Fruit fly (Drosophila melanogaster) whole organism, embryonic: ENCODE measurements around the gene Mekk1.

Source experiments
- Atf6 ChIP-seq: fragments of 200-800 bp; sonication (Bioruptor generic); IDR thresholded peaks from 2 replicates; pipeline ENCODE4 v1.3.6; 2022; ENCODE audit warnings: missing biosample characterization, missing genetic modification characterization
- Bteb2 ChIP-seq: fragments of 200-800 bp; sonication (Bioruptor generic); optimal IDR thresholded peaks from 2 replicates; lab custom pipeline; 2016; ENCODE audit warnings: missing biosample characterization, missing genetic modification characterization
- CG10462 ChIP-seq: fragments of 200-800 bp; sonication (Bioruptor generic); optimal IDR thresholded peaks from 2 replicates; lab custom pipeline; 2016; ENCODE audit warnings: missing biosample characterization, missing genetic modification characterization
- CG10543 ChIP-seq: fragments of 200-800 bp; sonication (Bioruptor generic); optimal IDR thresholded peaks from 3 replicates; lab custom pipeline; 2017; ENCODE audit warnings: missing biosample characterization, mild to moderate bottlenecking, missing genetic modification characterization, moderate library complexity
- CG11398 ChIP-seq: fragments of 200-800 bp; sonication (Bioruptor generic); optimal IDR thresholded peaks from 2 replicates; lab custom pipeline; 2016; ENCODE audit warnings: missing biosample characterization, missing genetic modification characterization
- CG11456 ChIP-seq: fragments of 200-800 bp; sonication (Bioruptor generic); IDR thresholded peaks from 3 replicates; pipeline ENCODE4 v1.3.6; 2022; ENCODE audit warnings: missing biosample characterization, missing genetic modification characterization
- CG11696 ChIP-seq: fragments of 200-800 bp; sonication (Bioruptor generic); IDR thresholded peaks from 2 replicates; pipeline ENCODE4 v1.3.6; 2022; ENCODE audit warnings: missing biosample characterization, missing genetic modification characterization
- CG1233 ChIP-seq: fragments of 200-800 bp; sonication (Bioruptor generic); optimal IDR thresholded peaks from 4 replicates; lab custom pipeline; 2018; ENCODE audit warnings: missing biosample characterization, mild to moderate bottlenecking, missing genetic modification characterization
- CG12769 ChIP-seq: fragments of 200-800 bp; sonication (Bioruptor generic); optimal IDR thresholded peaks from 2 replicates; lab custom pipeline; 2019; ENCODE audit warnings: missing biosample characterization, mild to moderate bottlenecking, missing genetic modification characterization, moderate library complexity
- CG12942 ChIP-seq: fragments of 200-800 bp; sonication (Bioruptor generic); optimal IDR thresholded peaks from 3 replicates; lab custom pipeline; 2016; ENCODE audit warnings: missing biosample characterization, missing genetic modification characterization
- CG14441 ChIP-seq: fragments of 200-800 bp; sonication (Bioruptor generic); IDR thresholded peaks from 2 replicates; pipeline ENCODE4 v1.3.6; 2022; ENCODE audit warnings: missing biosample characterization, missing genetic modification characterization
- CG15696 ChIP-seq: fragments of 200-800 bp; sonication (Bioruptor generic); optimal IDR thresholded peaks from 2 replicates; lab custom pipeline; 2019; ENCODE audit warnings: missing biosample characterization, mild to moderate bottlenecking, missing genetic modification characterization, moderate library complexity
- CG17568 ChIP-seq: fragments of 200-800 bp; sonication (Bioruptor generic); optimal IDR thresholded peaks from 2 replicates; lab custom pipeline; 2018; ENCODE audit warnings: missing biosample characterization, mild to moderate bottlenecking, missing genetic modification characterization, moderate library complexity
- CG3281 ChIP-seq: fragments of 200-800 bp; sonication (Bioruptor generic); optimal IDR thresholded peaks from 3 replicates; lab custom pipeline; 2017; ENCODE audit warnings: missing biosample characterization, mild to moderate bottlenecking, missing genetic modification characterization
- CG34376 ChIP-seq: fragments of 200-800 bp; sonication (Bioruptor generic); optimal IDR thresholded peaks from 2 replicates; lab custom pipeline; 2018; ENCODE audit warnings: missing biosample characterization, mild to moderate bottlenecking, missing genetic modification characterization
- CG3847 ChIP-seq: fragments of 200-800 bp; sonication (Bioruptor generic); IDR thresholded peaks from 2 replicates; pipeline ENCODE4 v1.3.6; 2022; ENCODE audit warnings: missing biosample characterization, missing genetic modification characterization
- CG4282 ChIP-seq: fragments of 200-800 bp; sonication (Bioruptor generic); optimal IDR thresholded peaks from 2 replicates; lab custom pipeline; 2016; ENCODE audit warnings: missing biosample characterization, missing genetic modification characterization
- CG7745 ChIP-seq: fragments of 200-800 bp; sonication (Bioruptor generic); optimal IDR thresholded peaks from 2 replicates; lab custom pipeline; 2018; ENCODE audit warnings: missing biosample characterization, mild to moderate bottlenecking, missing genetic modification characterization, moderate library complexity
- CG7963 ChIP-seq: fragments of 200-800 bp; sonication (Bioruptor generic); IDR thresholded peaks from 3 replicates; pipeline ENCODE4 v1.3.6; 2022; ENCODE audit warnings: missing biosample characterization, missing genetic modification characterization; ENCODE audit not compliant: partially characterized antibody
- CG8478 ChIP-seq: fragments of >200 bp; optimal IDR thresholded peaks from 2 replicates; lab custom pipeline; 2018
- CTCF ChIP-seq: fragments of 200-800 bp; sonication (Bioruptor generic); optimal IDR thresholded peaks from 2 replicates; lab custom pipeline; 2017; ENCODE audit warnings: missing biosample characterization, mild to moderate bottlenecking, missing genetic modification characterization, moderate library complexity
- D19A ChIP-seq: fragments of 200-800 bp; optimal IDR thresholded peaks from 3 replicates; lab custom pipeline; 2019; ENCODE audit warnings: missing biosample characterization, mild to moderate bottlenecking, missing genetic modification characterization, moderate library complexity
- Dip2 ChIP-seq: fragments of 200-800 bp; sonication (Bioruptor generic); IDR thresholded peaks from 2 replicates; pipeline ENCODE4 v1.3.6; 2022; ENCODE audit warnings: missing biosample characterization, missing genetic modification characterization
- Dip3 ChIP-seq: fragments of 200-800 bp; sonication (Bioruptor generic); optimal IDR thresholded peaks from 3 replicates; lab custom pipeline; 2016; ENCODE audit warnings: missing biosample characterization, missing genetic modification characterization
- Drgx ChIP-seq: fragments of 200-800 bp; sonication (Bioruptor generic); IDR thresholded peaks from 2 replicates; pipeline ENCODE4 v1.3.6; 2022; ENCODE audit warnings: missing biosample characterization, missing genetic modification characterization
- Eip74EF ChIP-seq, 2 experiments: fragments of 200-800 bp in 1 of 2; fragments of >200 bp in 1 of 2; sonication (Bioruptor generic) in 1 of 2; optimal IDR thresholded peaks; 2 replicates each; lab custom pipeline; 2017 to 2019; ENCODE audit warnings: missing biosample characterization in 2 of 2, missing genetic modification characterization in 2 of 2, mild to moderate bottlenecking in 1 of 2, moderate library complexity in 1 of 2
- Fer2 ChIP-seq: fragments of 200-800 bp; sonication (Bioruptor generic); optimal IDR thresholded peaks from 2 replicates; lab custom pipeline; 2018; ENCODE audit warnings: missing biosample characterization, mild to moderate bottlenecking, missing genetic modification characterization, moderate library complexity
- Hmx ChIP-seq: fragments of 200-800 bp; sonication (Bioruptor generic); optimal IDR thresholded peaks from 2 replicates; lab custom pipeline; 2016; ENCODE audit warnings: missing biosample characterization, missing genetic modification characterization
- Side ChIP-seq: fragments of 200-800 bp; sonication (Bioruptor generic); optimal IDR thresholded peaks from 2 replicates; lab custom pipeline; 2016; ENCODE audit warnings: missing biosample characterization, missing genetic modification characterization
- Tbp ChIP-seq: fragments of >200 bp; optimal IDR thresholded peaks from 2 replicates; lab custom pipeline; 2018; ENCODE audit warnings: missing biosample characterization, missing genetic modification characterization
- Usf ChIP-seq: fragments of 200-800 bp; sonication (Bioruptor generic); optimal IDR thresholded peaks from 2 replicates; lab custom pipeline; 2017; ENCODE audit warnings: missing genotype, missing biosample characterization, missing genetic modification characterization
- bbx ChIP-seq: fragments of 200-800 bp; sonication (Bioruptor generic); IDR thresholded peaks from 2 replicates; pipeline ENCODE4 v1.3.6; 2022; ENCODE audit warnings: missing biosample characterization, missing genetic modification characterization; ENCODE audit not compliant: partially characterized antibody
- bigmax ChIP-seq: fragments of 200-800 bp; sonication (Bioruptor generic); optimal IDR thresholded peaks from 2 replicates; lab custom pipeline; 2018; ENCODE audit warnings: missing biosample characterization, mild to moderate bottlenecking, missing genetic modification characterization
- chif ChIP-seq, 2 experiments: fragments of 200-800 bp; sonication (Bioruptor generic); optimal IDR thresholded peaks; 3 replicates each; lab custom pipeline; 2016; ENCODE audit warnings: missing biosample characterization in 2 of 2, missing genetic modification characterization in 2 of 2
- en ChIP-seq: fragments of 200-800 bp; sonication (Bioruptor generic); optimal IDR thresholded peaks from 2 replicates; lab custom pipeline; 2016; ENCODE audit warnings: missing biosample characterization, missing genetic modification characterization
- fru ChIP-seq: fragments of >200 bp; optimal IDR thresholded peaks from 2 replicates; lab custom pipeline; 2017
- grn ChIP-seq: fragments of 200-800 bp; sonication (Bioruptor generic); optimal IDR thresholded peaks from 3 replicates; lab custom pipeline; 2017; ENCODE audit warnings: missing biosample characterization, missing genetic modification characterization
- gsb ChIP-seq: fragments of 200-800 bp; sonication (Bioruptor generic); IDR thresholded peaks from 2 replicates; pipeline ENCODE4 v1.3.6; 2022; ENCODE audit warnings: missing biosample characterization, missing genetic modification characterization
- insv ChIP-seq, 2 experiments: fragments of 200-800 bp; sonication (Bioruptor generic); optimal IDR thresholded peaks; 3 replicates each; lab custom pipeline; 2016 to 2018; ENCODE audit warnings: missing biosample characterization in 2 of 2, missing genetic modification characterization in 2 of 2
- jumu ChIP-seq: fragments of 200-800 bp; sonication (Bioruptor generic); optimal IDR thresholded peaks from 3 replicates; lab custom pipeline; 2016; ENCODE audit warnings: missing biosample characterization, missing genetic modification characterization
- kah ChIP-seq: fragments of 200-800 bp; sonication (Bioruptor generic); optimal IDR thresholded peaks from 2 replicates; lab custom pipeline; 2018; ENCODE audit warnings: missing biosample characterization, mild to moderate bottlenecking, missing genetic modification characterization
- luna ChIP-seq: fragments of 200-800 bp; sonication (Bioruptor generic); optimal IDR thresholded peaks from 2 replicates; lab custom pipeline; 2016; ENCODE audit warnings: missing biosample characterization, missing genetic modification characterization
- nom ChIP-seq: fragments of 200-800 bp; sonication (Bioruptor generic); optimal IDR thresholded peaks from 2 replicates; lab custom pipeline; 2017; ENCODE audit warnings: missing biosample characterization, missing genetic modification characterization, mild to moderate bottlenecking, moderate library complexity, missing genetic modification reagents
- org-1 ChIP-seq: fragments of 200-800 bp; sonication (Bioruptor generic); optimal IDR thresholded peaks from 2 replicates; lab custom pipeline; 2017; ENCODE audit warnings: missing biosample characterization, missing genetic modification characterization
- pfk ChIP-seq: fragments of 200-800 bp; sonication (Bioruptor generic); optimal IDR thresholded peaks from 2 replicates; lab custom pipeline; 2018; ENCODE audit warnings: missing biosample characterization, mild to moderate bottlenecking, missing genetic modification characterization, moderate library complexity
- pros ChIP-seq: fragments of 200-800 bp; sonication (Bioruptor generic); optimal IDR thresholded peaks from 3 replicates; lab custom pipeline; 2019; ENCODE audit warnings: missing biosample characterization, mild to moderate bottlenecking, missing genetic modification characterization, moderate library complexity
- pzg ChIP-seq: fragments of 200-800 bp; sonication (Bioruptor generic); optimal IDR thresholded peaks from 3 replicates; lab custom pipeline; 2018; ENCODE audit warnings: missing biosample characterization, mild to moderate bottlenecking, missing genetic modification characterization, moderate library complexity
- shn ChIP-seq: fragments of 200-800 bp; sonication (Bioruptor generic); optimal IDR thresholded peaks from 3 replicates; lab custom pipeline; 2016; ENCODE audit warnings: missing biosample characterization, missing genetic modification characterization
- slbo ChIP-seq: fragments of 200-800 bp; sonication (Bioruptor generic); IDR thresholded peaks from 2 replicates; pipeline ENCODE4 v1.3.6; 2022; ENCODE audit warnings: missing biosample characterization, missing genetic modification characterization
- sr ChIP-seq: fragments of 200-800 bp; sonication (Bioruptor generic); IDR thresholded peaks from 3 replicates; pipeline ENCODE4 v1.3.6; 2022; ENCODE audit warnings: missing biosample characterization, missing genetic modification characterization
- tio ChIP-seq: fragments of 200-800 bp; sonication (Bioruptor generic); optimal IDR thresholded peaks from 2 replicates; lab custom pipeline; 2017; ENCODE audit warnings: missing biosample characterization, missing genetic modification characterization, inconsistent platforms
- usp ChIP-seq: fragments of >200 bp; optimal IDR thresholded peaks from 2 replicates; lab custom pipeline; 2017; ENCODE audit warnings: missing biosample characterization, missing genetic modification characterization

Mekk1 gene

DNA sequence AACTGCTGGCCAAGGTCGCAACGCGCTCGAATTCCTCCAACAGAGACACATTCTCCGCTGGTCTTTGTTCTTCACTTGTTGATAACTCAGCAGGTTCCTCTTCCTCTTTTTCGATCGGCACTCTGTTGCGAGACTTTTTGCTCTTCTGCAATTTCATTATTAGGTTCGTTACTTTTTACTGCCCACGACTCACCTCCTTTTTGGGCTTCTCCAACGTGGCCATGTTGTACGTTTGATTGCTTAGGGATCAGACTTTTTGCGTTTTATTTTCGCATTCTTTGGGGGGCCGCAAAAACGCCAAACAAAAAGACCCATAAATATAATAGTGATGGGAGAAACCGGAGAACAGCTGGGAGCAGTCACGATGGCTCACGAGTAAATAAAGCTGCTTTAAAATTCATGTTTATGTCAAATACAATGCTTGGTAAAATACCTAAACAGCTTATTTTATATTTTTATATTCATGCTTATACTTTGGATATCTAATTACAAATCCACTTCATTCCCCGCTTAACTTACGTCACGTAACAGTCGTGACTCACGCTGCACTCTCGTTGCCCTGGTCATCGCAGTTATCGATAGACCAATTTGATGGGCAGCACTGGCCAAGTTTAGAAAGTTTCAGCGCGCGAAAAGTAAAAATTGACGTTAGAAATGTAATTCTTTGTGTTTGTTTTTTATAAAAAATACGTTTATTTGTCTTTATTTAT is 15.3 kb upstream of the Mekk1 start, which contains the start of gene Epg5 (continued):
- no peak for TF ChIP-seq CG34376 (GFP tag; lab: Kevin White, UChicago)
- no peak for TF ChIP-seq CG4282 (GFP tag; lab: Kevin White, UChicago)
- TF ChIP-seq Hmx (GFP tag; lab: Kevin White, UChicago): no peak
- no peak for TF ChIP-seq usp (GFP tag; lab: Kevin White, UChicago)
- no peak for TF ChIP-seq CG8478 (lab: Kevin White, UChicago)
- TF ChIP-seq Dip3 (GFP tag; lab: Kevin White, UChicago): peak; percentile 78
- no peak for TF ChIP-seq Atf6 (GFP tag; lab: Robert Waterston, UW)
- TF ChIP-seq bbx (GFP tag; lab: Robert Waterston, UW): peak; percentile 91
- TF ChIP-seq Side (GFP tag; lab: Kevin White, UChicago): peak; percentile 59
- TF ChIP-seq nom (GFP tag; lab: Kevin White, UChicago): no peak
- no peak for TF ChIP-seq CG1233
- peak; percentile 90 for TF ChIP-seq slbo (GFP tag; lab: Robert Waterston, UW)
- no peak for TF ChIP-seq Usf (GFP tag; lab: Kevin White, UChicago)
- no peak for TF ChIP-seq kah (GFP tag; lab: Kevin White, UChicago)
- TF ChIP-seq chif (GFP tag; optimal IDR thresholded peaks at IDR 0.05; lab: Kevin White, UChicago): peak; percentile 34 to 65
- peak; percentile 22; the same call in 1 of the 2 replicates for TF ChIP-seq gsb (GFP tag; lab: Robert Waterston, UW)
- peak; percentile 88 for TF ChIP-seq CG7963
- TF ChIP-seq Fer2 (tag; lab: Kevin White, UChicago): peak; percentile 50
- peak; percentile 30 for TF ChIP-seq CG10462 (GFP tag; lab: Kevin White, UChicago)
- no peak for TF ChIP-seq CG3281 (GFP tag; lab: Kevin White, UChicago)
- no peak for TF ChIP-seq grn (GFP tag; lab: Kevin White, UChicago)
- no peak for TF ChIP-seq D19A (tag; lab: Kevin White, UChicago)
- TF ChIP-seq insv (GFP tag; optimal IDR thresholded peaks at IDR 0.05; lab: Kevin White, UChicago): no peak
- peak; percentile 53 for TF ChIP-seq luna
- TF ChIP-seq CG15696 (tag; lab: Kevin White, UChicago): peak; percentile 71
- TF ChIP-seq en (GFP tag; lab: Kevin White, UChicago): no peak
- no peak for TF ChIP-seq CG11398
- TF ChIP-seq CG10543 (GFP tag; lab: Kevin White, UChicago): peak; percentile 61
- no peak for TF ChIP-seq CG17568 (GFP tag; lab: Kevin White, UChicago)
- TF ChIP-seq pfk (GFP tag; lab: Kevin White, UChicago): no peak
- no peak for TF ChIP-seq fru (lab: Kevin White, UChicago)
- TF ChIP-seq CG14441 (GFP tag; lab: Robert Waterston, UW): peak; percentile 61
- TF ChIP-seq CTCF (GFP tag; lab: Kevin White, UChicago): no peak
- no peak for TF ChIP-seq CG11696 (GFP tag; lab: Robert Waterston, UW)
- TF ChIP-seq tio (GFP tag; lab: Kevin White, UChicago): no peak
- no peak for TF ChIP-seq CG12769 (tag; lab: Kevin White, UChicago)
- peak; percentile 43 for TF ChIP-seq Drgx (GFP tag; lab: Robert Waterston, UW)
- TF ChIP-seq pros: no peak
- peak; percentile 75 for TF ChIP-seq CG12942
- TF ChIP-seq CG3847 (GFP tag; lab: Robert Waterston, UW): peak; percentile 92
- TF ChIP-seq jumu (GFP tag; lab: Kevin White, UChicago): peak; percentile 61
- TF ChIP-seq org-1 (GFP tag; lab: Kevin White, UChicago): no peak
- peak; percentile 64; the same call in 1 of the 3 replicates for TF ChIP-seq CG11456 (GFP tag; lab: Robert Waterston, UW)
- peak; percentile 65 for TF ChIP-seq Bteb2 (GFP tag; lab: Kevin White, UChicago)
- no peak for TF ChIP-seq Eip74EF (GFP tag; optimal IDR thresholded peaks at IDR 0.05; lab: Kevin White, UChicago)
- TF ChIP-seq CG7745 (tag; lab: Kevin White, UChicago): no peak
- peak; percentile 85 for TF ChIP-seq pzg
- TF ChIP-seq sr (GFP tag; lab: Robert Waterston, UW): no peak
- TF ChIP-seq Tbp: no peak
- TF ChIP-seq shn (GFP tag; lab: Kevin White, UChicago): peak; percentile 71
- TF ChIP-seq bigmax (GFP tag; lab: Kevin White, UChicago): no peak
- TF ChIP-seq Dip2 (GFP tag; lab: Robert Waterston, UW): no peak
